Worm (Caenorhabditis elegans): ENCODE results near the gene T09F3.2.
A peak's percentile ranks its signal among the peaks of the same experiment; 100 is the strongest.

ce11 chrII:10370826-10371225, 20.1 kb upstream of the T09F3.2 start:
- no peak for TF ChIP-seq fkh-10 (GFP tag; optimal IDR thresholded peaks at IDR 0.05)
- TF ChIP-seq ceh-82 (tag; optimal IDR thresholded peaks at IDR 0.05), result no peak
- no peak for TF ChIP-seq nhr-11 (tag; optimal IDR thresholded peaks at IDR 0.05)
- no peak for TF ChIP-seq daf-12 (tag; optimal IDR thresholded peaks at IDR 0.05)
- no peak for TF ChIP-seq Y75B8A.6 (GFP tag; IDR thresholded peaks at IDR 0.05)
- peak in 1 of 2 experiments; percentile 60 for TF ChIP-seq unc-62 (GFP tag; optimal IDR thresholded peaks at IDR 0.05 in 1 of 2)
- no peak for TF ChIP-seq unc-62 (tag; optimal IDR thresholded peaks at IDR 0.05)
- no peak for TF ChIP-seq ztf-11 (tag; optimal IDR thresholded peaks at IDR 0.05)
- TF ChIP-seq F10B5.3 (tag; optimal IDR thresholded peaks at IDR 0.05), result no peak
- TF ChIP-seq nhr-25 (tag; optimal IDR thresholded peaks at IDR 0.05; ENCODE audit: borderline replicate concordance, insufficient read depth), result no peak
- no peak for TF ChIP-seq jun-1 (tag; optimal IDR thresholded peaks at IDR 0.05)
- TF ChIP-seq dve-1 (tag; optimal IDR thresholded peaks at IDR 0.05; ENCODE audit: insufficient read depth), result no peak
- TF ChIP-seq hlh-30 (tag; optimal IDR thresholded peaks at IDR 0.05; ENCODE audit: insufficient read depth), result no peak
- TF ChIP-seq spr-1 (tag; optimal IDR thresholded peaks at IDR 0.05), result no peak
- TF ChIP-seq T20F7.1 (GFP tag; optimal IDR thresholded peaks at IDR 0.05), result no peak

All from whole organism, L4 larva.